Worm (Caenorhabditis elegans) whole organism, late embryonic: ENCODE results near the gene picd-1.
A peak's percentile ranks its signal among the peaks of the same experiment; 100 is the strongest.

ENCODE experiments used
- K02D7.2 ChIP-seq: sonication (generic microtip); optimal IDR thresholded peaks from 2 replicates; lab custom pipeline; 2017; ENCODE audit warnings: mild to moderate bottlenecking, missing genetic modification characterization, missing compliant biosample characterization
- K09A11.1 ChIP-seq: sonication (generic microtip); optimal IDR thresholded peaks from 2 replicates; lab custom pipeline; 2017; ENCODE audit warnings: antibody characterized with exemption, mild to moderate bottlenecking, missing genetic modification characterization, missing compliant biosample characterization; ENCODE audit not compliant: insufficient read depth
- ceh-14 ChIP-seq: sonication (generic microtip); optimal IDR thresholded peaks from 2 replicates; lab custom pipeline; 2016; ENCODE audit warnings: missing genotype, missing genetic modification characterization, missing compliant biosample characterization
- ceh-18 ChIP-seq: sonication (generic microtip); optimal IDR thresholded peaks from 2 replicates; lab custom pipeline; 2016; ENCODE audit warnings: missing genetic modification characterization, missing compliant biosample characterization
- ceh-2 ChIP-seq: sonication (generic microtip); optimal IDR thresholded peaks from 2 replicates; lab custom pipeline; 2016; ENCODE audit warnings: missing genotype, missing genetic modification characterization, missing compliant biosample characterization
- ceh-22 ChIP-seq: sonication (generic microtip); optimal IDR thresholded peaks from 2 replicates; lab custom pipeline; 2017; ENCODE audit warnings: missing biosample characterization, missing genetic modification characterization
- ceh-24 ChIP-seq: sonication (generic microtip); optimal IDR thresholded peaks from 2 replicates; lab custom pipeline; 2016; ENCODE audit warnings: mild to moderate bottlenecking, missing genetic modification characterization, missing compliant biosample characterization
- ceh-30 ChIP-seq: fragments of 150-350 bp; optimal IDR thresholded peaks from 2 replicates; lab custom pipeline; 2014; ENCODE audit warnings: missing biosample characterization, missing genetic modification characterization
- ceh-31 ChIP-seq: sonication (generic microtip); optimal IDR thresholded peaks from 2 replicates; lab custom pipeline; 2016; ENCODE audit warnings: missing genetic modification characterization, missing compliant biosample characterization
- ceh-34 ChIP-seq: sonication (generic microtip); optimal IDR thresholded peaks from 2 replicates; lab custom pipeline; 2016; ENCODE audit warnings: mild to moderate bottlenecking, missing genetic modification characterization, missing compliant biosample characterization
- ceh-48 ChIP-seq: sonication (generic microtip); optimal IDR thresholded peaks from 2 replicates; lab custom pipeline; 2016; ENCODE audit warnings: missing genetic modification characterization, inconsistent platforms, missing compliant biosample characterization
- ceh-6 ChIP-seq: fragments of 200-800 bp; sonication (Bioruptor generic); optimal IDR thresholded peaks from 2 replicates; lab custom pipeline; 2018; ENCODE audit warnings: mild to moderate bottlenecking, missing genetic modification characterization, missing compliant biosample characterization
- ceh-9 ChIP-seq: sonication (generic microtip); optimal IDR thresholded peaks from 2 replicates; lab custom pipeline; 2016; ENCODE audit warnings: mild to moderate bottlenecking, missing genetic modification characterization, inconsistent platforms, missing compliant biosample characterization
- che-1 ChIP-seq: sonication (generic microtip); optimal IDR thresholded peaks from 2 replicates; lab custom pipeline; 2016; ENCODE audit warnings: mild to moderate bottlenecking, missing genetic modification characterization, missing compliant biosample characterization
- dve-1 ChIP-seq: sonication (generic microtip); optimal IDR thresholded peaks from 2 replicates; lab custom pipeline; 2017; ENCODE audit warnings: antibody characterized with exemption, mild to moderate bottlenecking, missing genetic modification characterization, missing compliant biosample characterization
- elt-4 ChIP-seq: sonication (generic microtip); optimal IDR thresholded peaks from 2 replicates; lab custom pipeline; 2016; ENCODE audit warnings: missing genetic modification characterization, missing compliant biosample characterization
- eyg-1 ChIP-seq: sonication (generic microtip); optimal IDR thresholded peaks from 2 replicates; lab custom pipeline; 2016; ENCODE audit warnings: missing genotype, missing genetic modification characterization, missing compliant biosample characterization
- fax-1 ChIP-seq: sonication (generic microtip); optimal IDR thresholded peaks from 2 replicates; lab custom pipeline; 2016; ENCODE audit warnings: missing genotype, missing genetic modification characterization, missing compliant biosample characterization
- hlh-13 ChIP-seq: fragments of 200-800 bp; sonication (Bioruptor generic); optimal IDR thresholded peaks from 2 replicates; lab custom pipeline; 2018; ENCODE audit warnings: mild to moderate bottlenecking, missing genetic modification characterization, missing compliant biosample characterization
- hlh-30 ChIP-seq: sonication (generic microtip); optimal IDR thresholded peaks from 2 replicates; lab custom pipeline; 2017; ENCODE audit warnings: antibody characterized with exemption, missing genetic modification characterization, missing compliant biosample characterization; ENCODE audit not compliant: insufficient read depth
- hlh-8 ChIP-seq: sonication (generic microtip); optimal IDR thresholded peaks from 2 replicates; lab custom pipeline; 2016; ENCODE audit warnings: missing genotype, missing genetic modification characterization, missing compliant biosample characterization
- lim-6 ChIP-seq: sonication (generic microtip); optimal IDR thresholded peaks from 2 replicates; lab custom pipeline; 2016; ENCODE audit warnings: missing genetic modification characterization, missing compliant biosample characterization
- nfya-1 ChIP-seq: sonication (generic microtip); optimal IDR thresholded peaks from 2 replicates; lab custom pipeline; 2017; ENCODE audit warnings: missing genetic modification characterization, mild to moderate bottlenecking, missing compliant biosample characterization, antibody characterized with exemption, moderate library complexity
- nhr-232 ChIP-seq: sonication (generic microtip); optimal IDR thresholded peaks from 2 replicates; lab custom pipeline; 2016; ENCODE audit warnings: missing genetic modification characterization, missing compliant biosample characterization
- npax-4 ChIP-seq: sonication (generic microtip); optimal IDR thresholded peaks from 2 replicates; lab custom pipeline; 2016; ENCODE audit warnings: missing genetic modification characterization, missing compliant biosample characterization
- pag-3 ChIP-seq: sonication (generic microtip); optimal IDR thresholded peaks from 2 replicates; lab custom pipeline; 2016; ENCODE audit warnings: missing compliant biosample characterization, missing genetic modification characterization, borderline replicate concordance
- pat-9 ChIP-seq: fragments of 200-800 bp; sonication (Bioruptor generic); optimal IDR thresholded peaks from 2 replicates; lab custom pipeline; 2018; ENCODE audit warnings: mild to moderate bottlenecking, missing genetic modification characterization, moderate library complexity, missing compliant biosample characterization
- pax-1 ChIP-seq: fragments of 150-350 bp; optimal IDR thresholded peaks from 2 replicates; lab custom pipeline; 2014; ENCODE audit warnings: missing biosample characterization, missing genetic modification characterization
- pha-2 ChIP-seq: sonication (generic microtip); optimal IDR thresholded peaks from 2 replicates; lab custom pipeline; 2017; ENCODE audit warnings: mild to moderate bottlenecking, missing genetic modification characterization, missing compliant biosample characterization
- pha-4 ChIP-seq: fragments of 150-350 bp; optimal IDR thresholded peaks from 2 replicates; lab custom pipeline; 2018; ENCODE audit warnings: missing biosample characterization, missing genetic modification reagents, missing genetic modification characterization
- pqm-1 ChIP-seq: sonication (generic microtip); optimal IDR thresholded peaks from 2 replicates; lab custom pipeline; 2016; ENCODE audit warnings: missing genetic modification characterization, missing compliant biosample characterization
- ref-2 ChIP-seq: sonication (generic microtip); optimal IDR thresholded peaks from 2 replicates; lab custom pipeline; 2016; ENCODE audit warnings: missing genetic modification characterization, missing compliant biosample characterization
- rnt-1 ChIP-seq: sonication (generic microtip); optimal IDR thresholded peaks from 2 replicates; lab custom pipeline; 2016; ENCODE audit warnings: missing genetic modification characterization, missing compliant biosample characterization
- sdc-2 ChIP-seq: sonication (generic microtip); optimal IDR thresholded peaks from 2 replicates; lab custom pipeline; 2016; ENCODE audit warnings: missing genotype, missing genetic modification characterization, missing compliant biosample characterization
- sox-4 ChIP-seq: sonication (generic microtip); optimal IDR thresholded peaks from 2 replicates; lab custom pipeline; 2017; ENCODE audit warnings: mild to moderate bottlenecking, missing genetic modification characterization, inconsistent platforms, missing compliant biosample characterization
- tbx-2 ChIP-seq: sonication (generic microtip); optimal IDR thresholded peaks from 2 replicates; lab custom pipeline; 2016; ENCODE audit warnings: missing genetic modification characterization, missing compliant biosample characterization
- tbx-7 ChIP-seq: sonication (generic microtip); optimal IDR thresholded peaks from 2 replicates; lab custom pipeline; 2016; ENCODE audit warnings: missing genotype, missing genetic modification characterization, missing compliant biosample characterization
- ttx-3 ChIP-seq: sonication (generic microtip); optimal IDR thresholded peaks from 2 replicates; lab custom pipeline; 2016; ENCODE audit warnings: missing genetic modification reagents, missing genetic modification characterization, missing compliant biosample characterization
- unc-3 ChIP-seq, 2 experiments: fragments of 200-800 bp in 1 of 2; sonication (Bioruptor generic) in 1 of 2; sonication (generic microtip) in 1 of 2; conservative IDR thresholded peaks in 1 of 2; optimal IDR thresholded peaks in 1 of 2; 2 replicates each; pipeline versions ENCODE4 v1.3.6 to Lab custom; 2016 to 2022; ENCODE audit warnings: missing compliant biosample characterization in 2 of 2, missing genetic modification characterization in 2 of 2, missing genetic modification reagents in 1 of 2
- unc-42 ChIP-seq: sonication (generic microtip); optimal IDR thresholded peaks from 2 replicates; lab custom pipeline; 2016; ENCODE audit warnings: missing genotype, missing genetic modification characterization, missing compliant biosample characterization
- unc-86 ChIP-seq: sonication (generic microtip); optimal IDR thresholded peaks from 2 replicates; lab custom pipeline; 2016; ENCODE audit warnings: missing genetic modification characterization, missing compliant biosample characterization

Gene picd-1

DNA sequence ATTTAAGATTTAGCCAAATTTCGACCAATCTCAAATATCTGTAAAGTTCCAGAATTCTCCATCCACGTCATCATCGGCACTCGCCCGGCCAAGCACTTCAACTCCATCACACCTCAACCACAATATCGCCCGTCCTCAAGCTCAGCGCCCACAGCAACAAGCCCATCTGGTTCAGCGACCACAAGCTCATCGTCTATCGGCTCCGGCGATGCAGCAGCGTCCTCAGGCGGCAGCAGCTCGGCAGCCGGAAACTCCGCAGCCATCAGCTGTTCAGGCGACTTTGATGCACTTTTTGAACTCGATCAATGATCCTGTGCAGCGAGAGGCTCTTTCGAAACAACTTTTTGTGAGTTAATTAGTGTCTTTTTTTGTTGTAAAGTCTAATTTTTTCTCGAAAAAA lies 12.7 kb downstream of the picd-1 start:
- no peak for TF ChIP-seq rnt-1
- TF ChIP-seq ceh-31 = no peak
- TF ChIP-seq hlh-30 (tag; lab: Kevin White, UChicago) = no peak
- no peak for TF ChIP-seq npax-4 (tag; lab: Kevin White, UChicago)
- TF ChIP-seq ceh-14 (tag; lab: Kevin White, UChicago) = no peak
- TF ChIP-seq ceh-6 (GFP tag; lab: Kevin White, UChicago) = no peak
- no peak for TF ChIP-seq nhr-232 (tag; lab: Kevin White, UChicago)
- no peak for TF ChIP-seq tbx-7 (tag; lab: Kevin White, UChicago)
- TF ChIP-seq ceh-24 (tag; lab: Kevin White, UChicago) = no peak
- TF ChIP-seq ref-2 = no peak
- no peak for TF ChIP-seq elt-4 (tag; lab: Kevin White, UChicago)
- TF ChIP-seq dve-1 = no peak
- TF ChIP-seq hlh-8 = no peak
- TF ChIP-seq sdc-2 (tag; lab: Kevin White, UChicago) = no peak
- no peak for TF ChIP-seq hlh-13

DNA sequence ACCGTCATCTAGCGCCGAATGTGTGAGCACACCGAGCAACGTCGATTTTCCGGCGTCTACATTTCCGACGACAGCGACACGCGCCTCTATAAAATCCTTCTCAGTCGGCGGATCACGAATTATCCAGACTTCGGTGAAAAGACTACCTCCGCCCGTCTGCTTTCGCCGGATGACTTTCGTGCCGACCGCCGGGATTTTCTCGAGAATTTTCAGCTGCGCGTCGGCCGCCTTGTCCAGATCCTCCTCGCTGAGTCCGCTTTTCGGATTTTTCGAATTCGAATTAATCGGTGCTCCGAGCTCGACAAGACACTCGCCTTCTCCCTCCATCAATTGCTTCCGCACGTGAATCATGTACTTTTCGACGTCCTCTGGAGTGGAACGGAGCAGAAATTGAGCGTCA lies 17.6 kb downstream of the picd-1 start:
- TF ChIP-seq che-1 (tag; lab: Kevin White, UChicago) (no peak), nhr-232 (tag; lab: Kevin White, UChicago) (no peak), pag-3 (no peak), K02D7.2 (no peak), sox-4 (tag; lab: Kevin White, UChicago) (no peak), ref-2 (no peak), ceh-34 (no peak), lim-6 (tag; lab: Kevin White, UChicago) (no peak), ceh-30 (no peak), ceh-18 (tag; lab: Kevin White, UChicago) (no peak)

ce11 chrV:122750-123149 lies 18.1 kb downstream of the picd-1 start, which contains the start of gene cgp-1:
TSS of gene cgp-1 (minus strand) at chrV:122789.
- TF ChIP-seq hlh-8 (peak; percentile 69), pha-4 (tag; lab: Kevin White, UChicago) (no peak), pag-3 (no peak), nfya-1 (peak; percentile 30)

- no peak for TF ChIP-seq ceh-48 (tag; lab: Kevin White, UChicago)
- TF ChIP-seq hlh-30 (tag; lab: Kevin White, UChicago) = no peak
- no peak for TF ChIP-seq ttx-3
Measured at ce11 chrV:123513-123912, 18.9 kb downstream of the picd-1 start.

- TF ChIP-seq pat-9 (tag; lab: Kevin White, UChicago) = no peak
- TF ChIP-seq, all 69 proteins: peak for 0
Measured at ce11 chrV:123915-124314, 19.3 kb downstream of the picd-1 start.

DNA sequence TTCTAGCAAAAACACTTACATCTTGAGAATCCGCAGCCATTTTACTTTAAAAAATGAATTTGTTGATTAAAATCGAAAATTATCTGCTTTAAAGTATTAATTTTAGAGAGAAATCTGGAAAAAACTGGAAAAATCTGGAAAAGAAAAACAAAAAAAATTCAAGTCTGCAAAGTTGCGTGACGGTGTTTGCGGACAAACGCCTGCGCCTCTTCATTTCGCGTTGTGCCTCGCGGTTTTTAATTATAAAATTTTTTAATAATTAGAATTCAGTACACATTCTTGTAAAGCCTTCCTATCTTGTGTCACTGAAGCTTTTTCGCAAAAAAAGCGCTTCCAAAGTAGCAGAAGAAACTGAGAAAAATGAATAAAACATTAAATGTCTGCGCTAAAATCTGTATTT lies 22.0 kb downstream of the picd-1 start, which contains the start of gene W03F9.1:
Gene W03F9.1 (minus strand): TSS at position 109 of the 400 bp plus-strand sequence.
- TF ChIP-seq unc-3 (GFP tag; conservative IDR thresholded peaks at IDR 0.05; lab: Robert Waterston, UW) (no peak), unc-3 (tag; optimal IDR thresholded peaks at IDR 0.05; lab: Kevin White, UChicago) (no peak), ceh-22 (tag; lab: Kevin White, UChicago) (no peak), nfya-1 (peak; percentile 3), ceh-2 (tag; lab: Kevin White, UChicago) (no peak), rnt-1 (no peak), ceh-14 (tag; lab: Kevin White, UChicago) (peak; percentile 89), pha-2 (tag; lab: Kevin White, UChicago) (peak; percentile 4), ceh-9 (no peak), K09A11.1 (peak; percentile 2), unc-42 (peak; percentile 76), eyg-1 (tag; lab: Kevin White, UChicago) (no peak), pqm-1 (peak; percentile 28), unc-86 (tag; lab: Kevin White, UChicago) (peak; percentile 1), pax-1 (peak; percentile 25), ceh-31 (peak; percentile 7), ceh-24 (tag; lab: Kevin White, UChicago) (no peak), fax-1 (tag; lab: Kevin White, UChicago) (no peak), tbx-2 (tag; lab: Kevin White, UChicago) (no peak)
